Worm (Caenorhabditis elegans) whole organism, L4/young adult: ENCODE measurements around the gene fbxa-181.

Source experiments
- W03F9.2 ChIP-seq: fragments of 150-350 bp; optimal IDR thresholded peaks from 2 replicates; lab custom pipeline; 2014; ENCODE audit warnings: missing biosample characterization, missing genetic modification characterization
- dao-5 ChIP-seq: sonication (generic microtip); optimal IDR thresholded peaks from 2 replicates; lab custom pipeline; 2016; ENCODE audit warnings: missing genotype, missing genetic modification characterization, moderate library complexity, missing compliant biosample characterization

ce11 chrV:13748658-13749057 lies 23.0 kb downstream of the fbxa-181 start, which contains the start of gene F35E12.10:
- TF ChIP-seq dao-5 (tag; lab: Kevin White, UChicago) (no peak), W03F9.2 (tag; lab: Kevin White, UChicago) (no peak)
